Worm (Caenorhabditis elegans) whole organism, L1 larva: ENCODE data around the gene cids-1.

ENCODE experiments used
- C16A3.4 ChIP-seq: fragments of 150-350 bp; optimal IDR thresholded peaks from 2 replicates; lab custom pipeline; 2014; ENCODE audit warnings: missing biosample characterization, missing genetic modification characterization
- C34B4.2 ChIP-seq: sonication (generic microtip); optimal IDR thresholded peaks from 2 replicates; lab custom pipeline; 2017; ENCODE audit warnings: mild to moderate bottlenecking, missing genetic modification characterization, missing compliant biosample characterization
- F16B12.6 ChIP-seq: fragments of 150-350 bp; optimal IDR thresholded peaks from 2 replicates; lab custom pipeline; 2014; ENCODE audit warnings: missing biosample characterization, missing genetic modification characterization
- alr-1 ChIP-seq: fragments of 200-800 bp; sonication (Bioruptor generic); optimal IDR thresholded peaks from 2 replicates; lab custom pipeline; 2018; ENCODE audit warnings: borderline replicate concordance, mild to moderate bottlenecking, missing genetic modification characterization, missing compliant biosample characterization
- blmp-1 ChIP-seq: fragments of 150-350 bp; optimal IDR thresholded peaks from 2 replicates; lab custom pipeline; 2014; ENCODE audit warnings: missing biosample characterization, missing genetic modification characterization
- ceh-88 ChIP-seq: fragments of 200-800 bp; sonication (Bioruptor generic); IDR thresholded peaks from 2 replicates; pipeline ENCODE4 v1.3.6; 2022; ENCODE audit warnings: missing genetic modification characterization, missing compliant biosample characterization
- ceh-90 ChIP-seq: sonication (generic microtip); optimal IDR thresholded peaks from 2 replicates; lab custom pipeline; 2016; ENCODE audit warnings: missing genetic modification characterization, missing compliant biosample characterization
- ces-1 ChIP-seq: fragments of 150-350 bp; optimal IDR thresholded peaks from 2 replicates; lab custom pipeline; 2014; ENCODE audit warnings: missing biosample characterization, missing genetic modification reagents, missing genetic modification characterization
- dsc-1 ChIP-seq: sonication (generic microtip); optimal IDR thresholded peaks from 2 replicates; lab custom pipeline; 2016; ENCODE audit warnings: mild to moderate bottlenecking, missing genetic modification characterization, missing compliant biosample characterization
- efl-1 ChIP-seq, 4 experiments: fragments of 150-350 bp; optimal IDR thresholded peaks in 3 of 4; peaks in 1 of 4; 1 replicate in 1 of 4; 2 replicates in 3 of 4; lab custom pipeline; 2014; ENCODE audit warnings: missing biosample characterization in 2 of 4, missing genetic modification characterization in 2 of 4, missing genetic modification reagents in 2 of 4
- efl-3 ChIP-seq: fragments of 200-800 bp; sonication (Bioruptor generic); optimal IDR thresholded peaks from 2 replicates; lab custom pipeline; 2018; ENCODE audit warnings: mild to moderate bottlenecking, missing genetic modification characterization, missing compliant biosample characterization
- egl-13 ChIP-seq: sonication (generic microtip); optimal IDR thresholded peaks from 2 replicates; lab custom pipeline; 2016; ENCODE audit warnings: missing genotype, missing genetic modification reagents, missing genetic modification characterization, missing compliant biosample characterization
- elt-3 ChIP-seq, 6 experiments: fragments of 150-350 bp in 1 of 6; sonication (generic microtip); optimal IDR thresholded peaks; 2 replicates each; lab custom pipeline; 2017 to 2018; ENCODE audit warnings: missing biosample characterization in 6 of 6, missing genetic modification characterization in 6 of 6, inconsistent platforms in 1 of 6
- ets-5 ChIP-seq: fragments of 200-800 bp; sonication (Bioruptor generic); IDR thresholded peaks from 2 replicates; pipeline ENCODE4 v1.3.6; 2022; ENCODE audit warnings: missing genetic modification characterization, missing compliant biosample characterization
- fkh-8 ChIP-seq: sonication (generic microtip); optimal IDR thresholded peaks from 2 replicates; lab custom pipeline; 2016; ENCODE audit warnings: mild to moderate bottlenecking, missing genetic modification characterization, missing compliant biosample characterization
- jun-1 ChIP-seq: fragments of 150-350 bp; optimal IDR thresholded peaks from 2 replicates; lab custom pipeline; 2014; ENCODE audit warnings: missing biosample characterization, missing genetic modification reagents, missing genetic modification characterization
- lin-14 ChIP-seq: fragments of 200-800 bp; sonication (Bioruptor generic); optimal IDR thresholded peaks from 2 replicates; lab custom pipeline; 2018; ENCODE audit warnings: mild to moderate bottlenecking, missing genetic modification characterization, moderate library complexity, missing compliant biosample characterization
- lin-15B ChIP-seq: fragments of 150-350 bp; sonication (generic microtip); optimal IDR thresholded peaks from 3 replicates; lab custom pipeline; 2014; ENCODE audit warnings: missing biosample characterization, missing genetic modification characterization
- lin-39 ChIP-seq: fragments of 150-350 bp; optimal IDR thresholded peaks from 2 replicates; lab custom pipeline; 2014; ENCODE audit warnings: missing biosample characterization, missing genetic modification reagents, missing genetic modification characterization
- lir-3 ChIP-seq: sonication (generic microtip); optimal IDR thresholded peaks from 2 replicates; lab custom pipeline; 2016; ENCODE audit warnings: mild to moderate bottlenecking, missing genetic modification characterization, moderate library complexity, missing compliant biosample characterization; ENCODE audit not compliant: poor library complexity
- lsy-2 ChIP-seq, 2 experiments: fragments of 150-350 bp; optimal IDR thresholded peaks; 2 replicates each; lab custom pipeline; 2014; ENCODE audit warnings: missing biosample characterization in 2 of 2, missing genetic modification characterization in 2 of 2
- mef-2 ChIP-seq: fragments of 150-350 bp; optimal IDR thresholded peaks from 2 replicates; lab custom pipeline; 2014; ENCODE audit warnings: missing biosample characterization, missing genetic modification characterization
- nhr-71 ChIP-seq: sonication (generic microtip); optimal IDR thresholded peaks from 2 replicates; lab custom pipeline; 2016; ENCODE audit warnings: mild to moderate bottlenecking, missing genetic modification characterization, moderate library complexity, missing compliant biosample characterization
- nhr-77 ChIP-seq: fragments of 150-350 bp; optimal IDR thresholded peaks from 2 replicates; lab custom pipeline; 2014; ENCODE audit warnings: missing biosample characterization, missing genetic modification characterization
- nhr-85 ChIP-seq: sonication (generic microtip); peaks from one replicate; lab custom pipeline; 2016; ENCODE audit warnings: missing genetic modification characterization, inconsistent platforms, missing compliant biosample characterization
- nhr-90 ChIP-seq: sonication (generic microtip); optimal IDR thresholded peaks from 2 replicates; lab custom pipeline; 2016; ENCODE audit warnings: mild to moderate bottlenecking, missing genetic modification characterization, missing compliant biosample characterization; ENCODE audit not compliant: poor library complexity
- pax-3 ChIP-seq: fragments of 200-800 bp; sonication (Bioruptor generic); optimal IDR thresholded peaks from 2 replicates; lab custom pipeline; 2018; ENCODE audit warnings: mild to moderate bottlenecking, missing genetic modification characterization, moderate library complexity, missing compliant biosample characterization
- pqm-1 ChIP-seq: sonication (generic microtip); optimal IDR thresholded peaks from 3 replicates; lab custom pipeline; 2017; ENCODE audit warnings: missing biosample characterization, missing genetic modification characterization
- rnt-1 ChIP-seq: sonication (generic microtip); optimal IDR thresholded peaks from 2 replicates; lab custom pipeline; 2016; ENCODE audit warnings: mild to moderate bottlenecking, missing genetic modification characterization, moderate library complexity, missing compliant biosample characterization
- sptf-1 ChIP-seq: fragments of 150-350 bp; optimal IDR thresholded peaks from 2 replicates; lab custom pipeline; 2014; ENCODE audit warnings: missing biosample characterization, missing genetic modification characterization
- sup-37 ChIP-seq: fragments of 200-800 bp; sonication (Bioruptor generic); optimal IDR thresholded peaks from 2 replicates; lab custom pipeline; 2018; ENCODE audit warnings: mild to moderate bottlenecking, missing genetic modification characterization, missing compliant biosample characterization
- tlp-1 ChIP-seq: fragments of 150-350 bp; optimal IDR thresholded peaks from 2 replicates; lab custom pipeline; 2014; ENCODE audit warnings: missing biosample characterization, missing genetic modification characterization
- unc-130 ChIP-seq: fragments of 150-350 bp; optimal IDR thresholded peaks from 2 replicates; lab custom pipeline; 2017; ENCODE audit warnings: missing biosample characterization, missing genetic modification characterization, inconsistent platforms
- unc-86 ChIP-seq: sonication (generic microtip); optimal IDR thresholded peaks from 2 replicates; lab custom pipeline; 2016; ENCODE audit warnings: missing genetic modification characterization, missing compliant biosample characterization
- unc-98 ChIP-seq: fragments of 200-800 bp; sonication (Bioruptor generic); IDR thresholded peaks from 2 replicates; pipeline ENCODE4 v1.3.6; 2022; ENCODE audit warnings: missing genetic modification characterization, missing compliant biosample characterization
- xbp-1 ChIP-seq: sonication (generic microtip); optimal IDR thresholded peaks from 2 replicates; lab custom pipeline; 2016; ENCODE audit warnings: missing genetic modification characterization, missing compliant biosample characterization
- ztf-11 ChIP-seq, 2 experiments: sonication (generic microtip); optimal IDR thresholded peaks; 2 replicates each; lab custom pipeline; 2016 to 2017; ENCODE audit warnings: missing genetic modification characterization in 2 of 2, missing biosample characterization in 1 of 2, missing compliant biosample characterization in 1 of 2

cids-1 gene

DNA sequence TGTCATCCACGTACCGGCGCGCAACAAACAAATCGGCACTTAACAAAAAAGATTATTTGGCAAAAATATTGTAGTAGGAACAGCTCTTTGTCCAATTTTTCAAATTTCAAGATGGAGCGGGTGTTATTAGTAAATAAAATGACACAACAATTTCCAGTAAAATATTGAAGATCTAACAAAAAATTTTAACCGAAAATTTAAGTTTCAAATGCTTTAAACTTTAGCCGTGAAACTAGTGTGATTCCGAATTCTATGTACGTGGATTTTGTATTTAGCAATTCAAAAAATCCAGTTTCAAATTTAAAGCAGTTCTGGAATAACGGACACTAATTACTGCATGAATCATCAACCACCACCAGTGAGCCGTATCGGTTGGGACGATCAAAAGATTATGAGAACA lies 41.5 kb upstream of the cids-1 start, which contains the start of gene snb-5:
Gene snb-5 (plus strand): TSS at position 301 of the 400 bp plus-strand sequence.
- no peak for TF ChIP-seq sup-37 (GFP tag; lab: Kevin White, UChicago)
- no peak for TF ChIP-seq ztf-11 (tag; optimal IDR thresholded peaks at IDR 0.05; lab: Kevin White, UChicago)

DNA sequence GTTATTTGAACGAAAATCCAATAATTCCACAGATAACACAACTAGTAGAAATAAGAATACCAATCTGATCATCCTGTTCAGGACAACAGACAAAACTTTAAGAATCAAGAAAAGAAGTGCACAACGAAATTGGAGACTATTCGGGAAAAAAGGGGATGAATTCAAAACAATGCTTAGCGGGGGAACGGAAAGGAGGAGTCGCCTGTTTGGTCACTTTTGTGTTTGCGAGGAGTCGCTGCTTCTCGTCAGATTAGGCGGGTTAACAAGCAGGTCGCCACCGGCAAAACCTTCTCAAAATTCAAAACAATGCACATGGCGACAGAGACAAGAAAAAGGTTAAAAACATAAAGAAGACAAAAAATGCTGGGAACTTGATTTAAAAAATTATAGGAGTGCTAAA lies 34.5 kb upstream of the cids-1 start, which contains the start of gene C30A5.10:
Gene C30A5.10 (minus strand): TSS at position 101 of the 400 bp plus-strand sequence.
- TF ChIP-seq pax-3 (tag; lab: Kevin White, UChicago) (no peak), unc-98 (GFP tag; lab: Robert Waterston, UW) (no peak), ets-5 (GFP tag; lab: Robert Waterston, UW) (no peak), mef-2 (tag; lab: Kevin White, UChicago) (no peak), xbp-1 (tag; lab: Kevin White, UChicago) (no peak), ztf-11 (tag; optimal IDR thresholded peaks at IDR 0.05; lab: Kevin White, UChicago) (no peak), fkh-8 (tag; lab: Kevin White, UChicago) (no peak), efl-3 (no peak)

DNA sequence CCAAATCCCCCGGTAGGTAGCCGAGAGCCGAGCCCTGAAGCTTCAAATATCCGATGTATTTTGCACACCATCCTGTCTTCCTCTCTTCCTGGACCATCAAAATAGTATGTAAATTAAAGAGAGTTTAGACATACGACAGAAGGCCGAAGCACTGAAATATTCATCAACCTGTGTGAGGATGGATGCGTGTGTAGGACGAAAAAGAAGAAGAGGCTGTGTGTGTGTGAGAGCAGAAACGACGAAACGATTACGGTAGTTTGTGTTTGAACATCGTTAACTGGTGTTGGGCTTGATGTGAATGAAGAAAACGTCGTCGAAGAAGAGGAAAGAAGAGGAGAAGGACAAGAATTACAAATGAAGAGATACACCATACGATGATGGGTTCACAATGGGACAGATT lies 32.7 kb upstream of the cids-1 start:
- TF ChIP-seq ets-5 (GFP tag; lab: Robert Waterston, UW) (no peak), unc-86 (tag; lab: Kevin White, UChicago) (peak; percentile 97), C16A3.4 (tag; lab: Kevin White, UChicago) (no peak), xbp-1 (tag; lab: Kevin White, UChicago) (no peak), nhr-71 (tag; lab: Kevin White, UChicago) (no peak), ces-1 (no peak), lin-39 (tag; lab: Kevin White, UChicago) (no peak), lin-14 (peak; percentile 41), alr-1 (no peak), ceh-88 (GFP tag; lab: Robert Waterston, UW) (no peak), lir-3 (tag; lab: Kevin White, UChicago) (no peak), egl-13 (tag; lab: Kevin White, UChicago) (peak; percentile 36), F16B12.6 (tag; lab: Kevin White, UChicago) (no peak), lsy-2 (tag; optimal IDR thresholded peaks at IDR 0.05; lab: Kevin White, UChicago) (peak in 1 of 2 experiments; percentile 61), elt-3 (tag; optimal IDR thresholded peaks at IDR 0.05; lab: Kevin White, UChicago) (no peak), jun-1 (tag; lab: Kevin White, UChicago) (no peak), C34B4.2 (tag; lab: Kevin White, UChicago) (no peak), nhr-90 (tag; lab: Kevin White, UChicago) (no peak), dsc-1 (tag; lab: Kevin White, UChicago) (no peak), nhr-85 (tag; lab: Kevin White, UChicago) (no peak), sptf-1 (tag; lab: Kevin White, UChicago) (no peak), blmp-1 (tag; lab: Kevin White, UChicago) (no peak)
- TF ChIP-seq, all 84 proteins: peak for 4

DNA sequence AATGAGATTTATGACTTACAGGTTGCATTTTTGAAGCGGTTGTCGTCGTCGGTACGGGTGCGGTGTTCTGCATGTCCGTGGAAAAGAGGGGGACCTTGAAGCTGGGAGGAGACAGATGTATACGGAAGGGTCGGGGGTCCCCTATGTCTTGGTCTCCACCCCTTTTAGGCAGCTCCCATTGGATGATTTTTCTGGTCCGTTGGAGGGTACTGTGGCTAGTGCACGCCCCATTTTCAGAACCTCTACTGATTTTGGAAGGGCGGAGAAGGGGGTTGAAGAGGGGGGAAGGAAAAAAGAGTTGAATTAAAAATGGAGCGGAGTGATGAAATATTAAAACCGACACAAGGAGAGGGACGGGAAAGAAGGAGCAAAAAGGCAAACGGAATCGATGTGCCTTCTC lies 28.0 kb upstream of the cids-1 start, which contains the start of gene unc-86:
Gene unc-86 (minus strand): TSS at position 113 of the 400 bp plus-strand sequence.
- TF ChIP-seq lsy-2 (tag; optimal IDR thresholded peaks at IDR 0.05; lab: Kevin White, UChicago): peak in 1 of 2 experiments; percentile 31
- peak; percentile 86 for TF ChIP-seq unc-86 (tag; lab: Kevin White, UChicago)
- no peak for TF ChIP-seq C34B4.2 (tag; lab: Kevin White, UChicago)
- TF ChIP-seq lin-14: peak; percentile 4
- TF ChIP-seq, all 84 proteins: peak for 3

DNA sequence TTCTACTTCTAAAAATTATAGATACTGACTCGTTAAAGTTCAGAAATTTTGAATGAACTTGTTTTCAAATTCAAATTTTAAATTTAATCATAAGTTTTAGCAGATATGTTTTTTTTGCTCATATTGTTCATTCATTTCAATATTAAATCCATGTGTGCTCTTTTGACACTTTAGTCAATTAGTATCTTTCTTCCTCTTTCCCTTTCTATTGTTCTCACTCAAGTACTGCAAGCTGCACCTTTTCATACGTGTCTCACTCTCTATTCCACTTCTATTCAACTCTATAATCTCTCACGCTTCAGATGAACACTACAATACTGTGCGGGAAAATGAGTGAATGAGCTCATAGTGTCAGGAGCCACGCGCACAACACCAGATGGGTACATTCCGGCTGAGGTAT lies 26.3 kb upstream of the cids-1 start, which contains the start of gene C30A5.16:
Gene C30A5.16 (plus strand): TSS at position 301 of the 400 bp plus-strand sequence.
- TF ChIP-seq lin-15B (tag; lab: Kevin White, UChicago): no peak
- no peak for TF ChIP-seq tlp-1 (tag; lab: Kevin White, UChicago)
- TF ChIP-seq pqm-1 (tag; lab: Kevin White, UChicago): no peak
- no peak for TF ChIP-seq ceh-90
- TF ChIP-seq rnt-1 (tag; lab: Kevin White, UChicago): no peak
- TF ChIP-seq unc-130 (tag; lab: Kevin White, UChicago): no peak
- TF ChIP-seq nhr-77 (tag; lab: Kevin White, UChicago): no peak
- peak; percentile 11 for TF ChIP-seq dsc-1 (tag; lab: Kevin White, UChicago)
- TF ChIP-seq efl-1 (optimal IDR thresholded peaks at IDR 0.05; lab: Kevin White, UChicago): no peak
- peak in 1 of 2 experiments; percentile 34 for TF ChIP-seq efl-1 (GFP tag; optimal IDR thresholded peaks at IDR 0.05 in 1 of 2; lab: Kevin White, UChicago)
- no peak for TF ChIP-seq blmp-1 (tag; lab: Kevin White, UChicago)
